Fruit fly (Drosophila melanogaster): ENCODE measurements around the gene Rox8.

dm6 chr3R:24068830-24069229, 20.8 kb upstream of the Rox8 start:
- TF ChIP-seq tio (GFP tag; optimal IDR thresholded peaks at IDR 0.05) = no peak
- no peak for TF ChIP-seq crol (GFP tag; IDR thresholded peaks at IDR 0.05)
- TF ChIP-seq exex (tag; optimal IDR thresholded peaks at IDR 0.05) = no peak
- TF ChIP-seq twi (tag; optimal IDR thresholded peaks at IDR 0.05) = no peak
- TF ChIP-seq E2f2 (GFP tag; IDR thresholded peaks at IDR 0.05) = no peak
- no peak for TF ChIP-seq crc (GFP tag; optimal IDR thresholded peaks at IDR 0.05)

Data from whole organism, embryonic.